Worm (Caenorhabditis elegans): ENCODE measurements around the gene sms-5.

ce11 chrII:536775-537174 lies 41.6 kb downstream of the sms-5 start, which contains the start of gene T27A1.2:
- TF ChIP-seq ama-1 (optimal IDR thresholded peaks at IDR 0.05) (no peak), hmbx-1 (tag; optimal IDR thresholded peaks at IDR 0.05) (no peak), flt-1 (GFP tag; IDR thresholded peaks at IDR 0.05) (no peak), tbx-37 (GFP tag; conservative IDR thresholded peaks at IDR 0.05) (no peak), ceh-36 (tag; optimal IDR thresholded peaks at IDR 0.05) (no peak), tbx-11 (GFP tag; IDR thresholded peaks at IDR 0.05) (no peak), aly-1 (tag; optimal IDR thresholded peaks at IDR 0.05) (no peak), hmg-4 (GFP tag; optimal IDR thresholded peaks at IDR 0.05) (no peak), B0310.2 (tag; optimal IDR thresholded peaks at IDR 0.05) (no peak), pes-1 (GFP tag; IDR thresholded peaks at IDR 0.05) (no peak), tra-4 (tag; optimal IDR thresholded peaks at IDR 0.05) (no peak), ceh-13 (GFP tag; optimal IDR thresholded peaks at IDR 0.05) (no peak), hnd-1 (tag; optimal IDR thresholded peaks at IDR 0.05) (no peak), F13C5.2 (tag; optimal IDR thresholded peaks at IDR 0.05) (no peak)
